Fruit fly (Drosophila melanogaster) whole organism, embryonic: ENCODE measurements around the gene CG32137.

Source experiments
- Aef1 ChIP-seq: fragments of 200-800 bp; sonication (Bioruptor generic); IDR thresholded peaks from 3 replicates; pipeline ENCODE4 v1.3.6; 2022; ENCODE audit warnings: missing biosample characterization, missing genetic modification characterization
- Antp ChIP-seq: fragments of 200-800 bp; sonication (Bioruptor generic); optimal IDR thresholded peaks from 3 replicates; lab custom pipeline; 2016; ENCODE audit warnings: missing biosample characterization, missing genetic modification characterization
- B-H1 ChIP-seq: fragments of 200-800 bp; sonication (Bioruptor generic); IDR thresholded peaks from 3 replicates; pipeline ENCODE4 v1.3.6; 2022; ENCODE audit warnings: missing biosample characterization, missing genetic modification characterization
- CG10274 ChIP-seq: fragments of 200-800 bp; sonication (Bioruptor generic); optimal IDR thresholded peaks from 3 replicates; lab custom pipeline; 2017; ENCODE audit warnings: missing biosample characterization, mild to moderate bottlenecking, missing genetic modification characterization
- CG10543 ChIP-seq: fragments of 200-800 bp; sonication (Bioruptor generic); optimal IDR thresholded peaks from 3 replicates; lab custom pipeline; 2017; ENCODE audit warnings: missing biosample characterization, mild to moderate bottlenecking, missing genetic modification characterization, moderate library complexity
- CG11398 ChIP-seq: fragments of 200-800 bp; sonication (Bioruptor generic); optimal IDR thresholded peaks from 2 replicates; lab custom pipeline; 2016; ENCODE audit warnings: missing biosample characterization, missing genetic modification characterization
- CG12744 ChIP-seq: fragments of 200-800 bp; sonication (Bioruptor generic); optimal IDR thresholded peaks from 2 replicates; lab custom pipeline; 2016; ENCODE audit warnings: missing biosample characterization, missing genetic modification characterization
- CG12769 ChIP-seq: fragments of 200-800 bp; sonication (Bioruptor generic); optimal IDR thresholded peaks from 2 replicates; lab custom pipeline; 2019; ENCODE audit warnings: missing biosample characterization, mild to moderate bottlenecking, missing genetic modification characterization, moderate library complexity
- CG13624 ChIP-seq: fragments of 200-800 bp; sonication (Bioruptor generic); optimal IDR thresholded peaks from 2 replicates; lab custom pipeline; 2016; ENCODE audit warnings: missing biosample characterization, missing genetic modification characterization
- CG14050 ChIP-seq: fragments of 200-800 bp; sonication (Bioruptor generic); IDR thresholded peaks from 3 replicates; pipeline ENCODE4 v1.3.6; 2022; ENCODE audit warnings: missing biosample characterization, missing genetic modification characterization
- CG14710 ChIP-seq: fragments of 200-800 bp; sonication (Bioruptor generic); optimal IDR thresholded peaks from 3 replicates; lab custom pipeline; 2019; ENCODE audit warnings: missing biosample characterization, mild to moderate bottlenecking, missing genetic modification characterization, moderate library complexity
- CG15011 ChIP-seq: fragments of 200-800 bp; sonication (Bioruptor generic); optimal IDR thresholded peaks from 3 replicates; lab custom pipeline; 2018; ENCODE audit warnings: missing biosample characterization, mild to moderate bottlenecking, missing genetic modification characterization
- CG16815 ChIP-seq: fragments of 200-800 bp; sonication (Bioruptor generic); optimal IDR thresholded peaks from 3 replicates; lab custom pipeline; 2017; ENCODE audit warnings: missing biosample characterization, mild to moderate bottlenecking, missing genetic modification characterization
- CG17385 ChIP-seq: fragments of 200-800 bp; sonication (Bioruptor generic); optimal IDR thresholded peaks from 3 replicates; lab custom pipeline; 2018; ENCODE audit warnings: missing biosample characterization, mild to moderate bottlenecking, missing genetic modification characterization
- CG17912 ChIP-seq: fragments of 200-800 bp; sonication (Bioruptor generic); optimal IDR thresholded peaks from 2 replicates; lab custom pipeline; 2018; ENCODE audit warnings: missing biosample characterization, mild to moderate bottlenecking, missing genetic modification characterization
- CG18476 ChIP-seq: fragments of 200-800 bp; sonication (Bioruptor generic); optimal IDR thresholded peaks from 2 replicates; lab custom pipeline; 2016; ENCODE audit warnings: missing biosample characterization, mild to moderate bottlenecking, missing genetic modification characterization
- CG2120 ChIP-seq: fragments of 200-800 bp; sonication (Bioruptor generic); optimal IDR thresholded peaks from 3 replicates; lab custom pipeline; 2016; ENCODE audit warnings: missing biosample characterization, missing genetic modification characterization
- CG2678 ChIP-seq: fragments of 200-800 bp; sonication (Bioruptor generic); optimal IDR thresholded peaks from 3 replicates; lab custom pipeline; 2019; ENCODE audit warnings: missing biosample characterization, mild to moderate bottlenecking, missing genetic modification characterization, moderate library complexity
- CG2889 ChIP-seq: fragments of 200-800 bp; sonication (Bioruptor generic); IDR thresholded peaks from 3 replicates; pipeline ENCODE4 v1.3.6; 2022; ENCODE audit warnings: missing biosample characterization, missing genetic modification characterization
- CG4328 ChIP-seq: fragments of 200-800 bp; sonication (Bioruptor generic); optimal IDR thresholded peaks from 3 replicates; lab custom pipeline; 2017; ENCODE audit warnings: missing biosample characterization, missing genetic modification reagents, missing genetic modification characterization
- CG4360 ChIP-seq: fragments of 200-800 bp; sonication (Bioruptor generic); IDR thresholded peaks from 2 replicates; pipeline ENCODE4 v1.3.6; 2022; ENCODE audit warnings: missing biosample characterization, missing genetic modification characterization
- CG4404 ChIP-seq: fragments of 200-800 bp; sonication (Bioruptor generic); IDR thresholded peaks from 2 replicates; pipeline ENCODE4 v1.3.6; 2022; ENCODE audit warnings: missing biosample characterization, missing genetic modification characterization
- CG8089 ChIP-seq: fragments of 200-800 bp; sonication (Bioruptor generic); optimal IDR thresholded peaks from 3 replicates; lab custom pipeline; 2016; ENCODE audit warnings: missing biosample characterization, missing genetic modification characterization
- CG8944 ChIP-seq: fragments of 200-800 bp; sonication (Bioruptor generic); optimal IDR thresholded peaks from 3 replicates; lab custom pipeline; 2016; ENCODE audit warnings: missing biosample characterization, missing genetic modification characterization
- D19A ChIP-seq: fragments of 200-800 bp; optimal IDR thresholded peaks from 3 replicates; lab custom pipeline; 2019; ENCODE audit warnings: missing biosample characterization, mild to moderate bottlenecking, missing genetic modification characterization, moderate library complexity
- Dbx ChIP-seq: fragments of 200-800 bp; sonication (Bioruptor generic); IDR thresholded peaks from 3 replicates; pipeline ENCODE4 v1.3.6; 2022; ENCODE audit warnings: missing biosample characterization, missing genetic modification characterization
- Dek ChIP-seq: fragments of 200-800 bp; sonication (Bioruptor generic); optimal IDR thresholded peaks from 3 replicates; lab custom pipeline; 2019; ENCODE audit warnings: missing biosample characterization, mild to moderate bottlenecking, missing genetic modification characterization, moderate library complexity
- Elba2 ChIP-seq: fragments of 200-800 bp; sonication (Bioruptor generic); optimal IDR thresholded peaks from 3 replicates; lab custom pipeline; 2016; ENCODE audit warnings: missing biosample characterization, missing genetic modification characterization
- Ets65A ChIP-seq: fragments of 200-800 bp; sonication (Bioruptor generic); peaks from one replicate; lab custom pipeline; 2016; ENCODE audit warnings: missing biosample characterization, missing genetic modification characterization
- Hmx ChIP-seq: fragments of 200-800 bp; sonication (Bioruptor generic); optimal IDR thresholded peaks from 2 replicates; lab custom pipeline; 2016; ENCODE audit warnings: missing biosample characterization, missing genetic modification characterization
- Lhr ChIP-seq: fragments of 200-800 bp; sonication (Bioruptor generic); optimal IDR thresholded peaks from 3 replicates; lab custom pipeline; 2017; ENCODE audit warnings: mild to moderate bottlenecking, missing biosample characterization, missing genetic modification reagents, missing genetic modification characterization
- Neu2 ChIP-seq: fragments of 200-800 bp; sonication (Bioruptor generic); optimal IDR thresholded peaks from 3 replicates; lab custom pipeline; 2016; ENCODE audit warnings: missing biosample characterization, missing genetic modification characterization, borderline replicate concordance
- Nf-YA ChIP-seq: fragments of 200-800 bp; sonication (Bioruptor generic); IDR thresholded peaks from 2 replicates; pipeline ENCODE4 v1.3.6; 2022; ENCODE audit warnings: missing biosample characterization, missing genetic modification characterization
- NfI ChIP-seq: fragments of 200-800 bp; sonication (Bioruptor generic); optimal IDR thresholded peaks from 3 replicates; lab custom pipeline; 2018; ENCODE audit warnings: missing biosample characterization, mild to moderate bottlenecking, missing genetic modification characterization, moderate library complexity
- Oaz ChIP-seq: fragments of 200-800 bp; sonication (Bioruptor generic); IDR thresholded peaks from 2 replicates; pipeline ENCODE4 v1.3.6; 2022; ENCODE audit warnings: missing biosample characterization, missing genetic modification characterization
- Oli ChIP-seq: fragments of 200-800 bp; sonication (Bioruptor generic); optimal IDR thresholded peaks from 2 replicates; lab custom pipeline; 2018; ENCODE audit warnings: missing biosample characterization, mild to moderate bottlenecking, missing genetic modification characterization, moderate library complexity
- Opbp ChIP-seq: fragments of 200-800 bp; sonication (Bioruptor generic); IDR thresholded peaks from 3 replicates; pipeline ENCODE4 v1.3.6; 2022; ENCODE audit warnings: missing biosample characterization, missing genetic modification characterization; ENCODE audit not compliant: partially characterized antibody
- Side ChIP-seq: fragments of 200-800 bp; sonication (Bioruptor generic); optimal IDR thresholded peaks from 2 replicates; lab custom pipeline; 2016; ENCODE audit warnings: missing biosample characterization, missing genetic modification characterization
- Spps ChIP-seq: fragments of 200-800 bp; sonication (Bioruptor generic); optimal IDR thresholded peaks from 2 replicates; lab custom pipeline; 2018; ENCODE audit warnings: missing biosample characterization, mild to moderate bottlenecking, missing genetic modification characterization
- chn ChIP-seq: fragments of 200-800 bp; sonication (Bioruptor generic); optimal IDR thresholded peaks from 2 replicates; lab custom pipeline; 2016; ENCODE audit warnings: missing biosample characterization, missing genetic modification characterization
- crp ChIP-seq, 2 experiments: fragments of 200-800 bp; sonication (Bioruptor generic); optimal IDR thresholded peaks; 2 replicates in 1 of 2; 3 replicates in 1 of 2; lab custom pipeline; 2017; ENCODE audit warnings: missing biosample characterization in 2 of 2, missing genetic modification characterization in 2 of 2, mild to moderate bottlenecking in 1 of 2, moderate library complexity in 1 of 2
- dmrt99B ChIP-seq: fragments of 200-800 bp; sonication (Bioruptor generic); optimal IDR thresholded peaks from 2 replicates; lab custom pipeline; 2018; ENCODE audit warnings: missing biosample characterization, mild to moderate bottlenecking, missing genetic modification characterization, moderate library complexity
- mirr ChIP-seq: fragments of 200-800 bp; sonication (Bioruptor generic); optimal IDR thresholded peaks from 3 replicates; lab custom pipeline; 2018; ENCODE audit warnings: missing biosample characterization, mild to moderate bottlenecking, missing genetic modification characterization
- repo ChIP-seq: fragments of 200-800 bp; sonication (Bioruptor generic); optimal IDR thresholded peaks from 2 replicates; lab custom pipeline; 2016; ENCODE audit warnings: missing biosample characterization, missing genetic modification characterization
- rib ChIP-seq: fragments of 200-800 bp; sonication (Bioruptor generic); IDR thresholded peaks from 2 replicates; pipeline ENCODE4 v1.3.6; 2022; ENCODE audit warnings: missing biosample characterization, missing genetic modification characterization
- run ChIP-seq: fragments of 200-800 bp; sonication (Bioruptor generic); optimal IDR thresholded peaks from 3 replicates; lab custom pipeline; 2018; ENCODE audit warnings: missing biosample characterization, mild to moderate bottlenecking, missing genetic modification characterization
- slp2 ChIP-seq: fragments of 200-800 bp; sonication (Bioruptor generic); optimal IDR thresholded peaks from 2 replicates; lab custom pipeline; 2016; ENCODE audit warnings: missing biosample characterization, missing genetic modification characterization
- sob ChIP-seq: fragments of 200-800 bp; sonication (Bioruptor generic); IDR thresholded peaks from 2 replicates; pipeline ENCODE4 v1.3.6; 2022; ENCODE audit warnings: missing biosample characterization, missing genetic modification characterization
- trh ChIP-seq: fragments of 200-800 bp; sonication (Bioruptor generic); optimal IDR thresholded peaks from 2 replicates; lab custom pipeline; 2016; ENCODE audit warnings: missing biosample characterization, missing genetic modification characterization
- vfl ChIP-seq: fragments of 200-800 bp; sonication (Bioruptor generic); optimal IDR thresholded peaks from 2 replicates; lab custom pipeline; 2016; ENCODE audit warnings: missing biosample characterization, missing genetic modification characterization
- zfh1 ChIP-seq: fragments of 200-800 bp; sonication (Bioruptor generic); IDR thresholded peaks from 3 replicates; pipeline ENCODE4 v1.3.6; 2022; ENCODE audit warnings: missing biosample characterization, missing genetic modification characterization

CG32137 gene

dm6 chr3L:13922023-13922652, 16.9 kb upstream of the CG32137 start (continued):
- TF ChIP-seq Lhr (GFP tag; lab: Kevin White, UChicago) (no peak), Opbp (no peak; the same call in 2 of the 3 replicates), Dek (tag; lab: Kevin White, UChicago) (peak; percentile 33), Ets65A (GFP tag; lab: Kevin White, UChicago) (no peak), sob (GFP tag; lab: Robert Waterston, UW) (no peak), Neu2 (GFP tag; lab: Kevin White, UChicago) (no peak), chn (peak; percentile 56), Hmx (GFP tag; lab: Kevin White, UChicago) (peak; percentile 7), CG11398 (GFP tag; lab: Kevin White, UChicago) (no peak), CG17912 (GFP tag; lab: Kevin White, UChicago) (no peak), CG10274 (GFP tag; lab: Kevin White, UChicago) (no peak), crp (GFP tag; optimal IDR thresholded peaks at IDR 0.05; lab: Kevin White, UChicago) (no peak), CG18476 (GFP tag; lab: Kevin White, UChicago) (no peak), CG2889 (GFP tag; lab: Robert Waterston, UW) (no peak), run (tag; lab: Kevin White, UChicago) (no peak), Nf-YA (GFP tag; lab: Robert Waterston, UW) (no peak), CG12769 (no peak), Antp (GFP tag; lab: Kevin White, UChicago) (no peak), Oli (tag; lab: Kevin White, UChicago) (peak; percentile 51), Side (GFP tag; lab: Kevin White, UChicago) (no peak), CG2120 (GFP tag; lab: Kevin White, UChicago) (peak; percentile 68), Elba2 (no peak), CG10543 (GFP tag; lab: Kevin White, UChicago) (peak; percentile 12), D19A (tag; lab: Kevin White, UChicago) (peak; percentile 5), Dbx (0 out of 3 replicates have a peak, but pooled peaks have one; percentile 26), vfl (GFP tag; lab: Kevin White, UChicago) (no peak), Spps (tag; lab: Kevin White, UChicago) (no peak), Oaz (GFP tag; lab: Robert Waterston, UW) (no peak), CG14050 (GFP tag; lab: Robert Waterston, UW) (no peak), CG8089 (GFP tag; lab: Kevin White, UChicago) (no peak), CG15011 (GFP tag; lab: Kevin White, UChicago) (no peak), repo (GFP tag; lab: Kevin White, UChicago) (no peak), Aef1 (GFP tag; lab: Robert Waterston, UW) (peak; percentile 19; the same call in 1 of the 3 replicates), CG8944 (GFP tag; lab: Kevin White, UChicago) (no peak), mirr (no peak), rib (GFP tag; lab: Robert Waterston, UW) (no peak), NfI (GFP tag; lab: Kevin White, UChicago) (peak; percentile 48), CG14710 (tag; lab: Kevin White, UChicago) (peak; percentile 26), B-H1 (GFP tag; lab: Robert Waterston, UW) (peak; percentile 29), CG17385 (GFP tag; lab: Kevin White, UChicago) (peak; percentile 7), zfh1 (GFP tag; lab: Robert Waterston, UW) (peak; percentile 65; the same call in 2 of the 3 replicates), CG4328 (GFP tag; lab: Kevin White, UChicago) (no peak), CG12744 (GFP tag; lab: Kevin White, UChicago) (peak; percentile 0), slp2 (GFP tag; lab: Kevin White, UChicago) (peak; percentile 23), CG2678 (tag; lab: Kevin White, UChicago) (peak; percentile 53), CG4360 (GFP tag; lab: Robert Waterston, UW) (no peak), dmrt99B (tag; lab: Kevin White, UChicago) (peak; percentile 58), CG13624 (no peak), CG4404 (GFP tag; lab: Robert Waterston, UW) (no peak), CG16815 (GFP tag; lab: Kevin White, UChicago) (peak; percentile 11), trh (GFP tag; lab: Kevin White, UChicago) (peak; percentile 7)
